Fruit fly (Drosophila melanogaster): Measurements from ENCODE around the gene Lip4.

The Lip4 gene

DNA sequence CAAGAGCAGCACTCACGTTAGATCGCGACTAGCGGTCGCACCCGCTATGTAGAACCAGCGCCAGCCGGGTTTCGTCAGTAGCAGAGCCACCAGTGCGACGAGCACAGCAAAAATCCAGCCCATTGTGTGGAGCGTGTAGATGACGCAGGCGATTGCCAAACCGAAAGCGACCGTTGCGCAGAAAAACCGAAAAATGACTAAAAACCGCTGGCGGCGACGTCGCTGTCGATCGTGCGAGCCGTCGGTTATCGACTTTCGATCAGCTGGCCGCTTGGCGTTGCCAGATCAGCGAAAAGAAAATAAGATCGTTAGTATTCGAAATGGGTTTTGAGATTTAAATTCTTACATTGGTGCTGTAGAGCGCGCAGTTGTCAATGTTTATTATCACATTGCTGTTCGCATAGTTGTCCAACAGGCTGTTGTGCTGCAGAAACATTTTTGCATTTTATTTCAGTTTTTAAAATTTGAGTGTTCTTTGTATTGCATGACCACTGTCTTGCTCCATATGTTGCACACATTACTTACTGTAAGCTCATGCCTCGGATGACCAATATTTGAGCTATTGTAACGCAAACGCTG, 10.8 kb upstream of the Lip4 start (continued):
- TF ChIP-seq CG10366 (GFP tag; IDR thresholded peaks at IDR 0.05) (peak; percentile 30; the same call in 1 of the 2 replicates), CG5180 (GFP tag; optimal IDR thresholded peaks at IDR 0.05) (peak; percentile 17), Sox100B (GFP tag; optimal IDR thresholded peaks at IDR 0.05) (peak; percentile 35), kay (GFP tag; optimal IDR thresholded peaks at IDR 0.05) (peak; percentile 26), Gug (GFP tag; IDR thresholded peaks at IDR 0.05) (no peak), E2f2 (GFP tag; IDR thresholded peaks at IDR 0.05) (no peak; the same call in none of the 2 replicates), Drgx (GFP tag; IDR thresholded peaks at IDR 0.05) (peak; percentile 64), CG18262 (tag; optimal IDR thresholded peaks at IDR 0.05) (peak; percentile 34), Doc3 (GFP tag; IDR thresholded peaks at IDR 0.05; ENCODE audit: partially characterized antibody) (no peak), disco-r (GFP tag; optimal IDR thresholded peaks at IDR 0.05) (peak; percentile 24), Tbp (GFP tag; optimal IDR thresholded peaks at IDR 0.05) (no peak), btn (GFP tag; optimal IDR thresholded peaks at IDR 0.05) (no peak), lab (GFP tag; optimal IDR thresholded peaks at IDR 0.05) (peak; percentile 70), CG11560 (tag; IDR thresholded peaks at IDR 0.05) (0 out of 3 replicates have a peak, but pooled peaks have one; percentile 54), nmo (GFP tag; optimal IDR thresholded peaks at IDR 0.05) (peak; percentile 30), Atf3 (GFP tag; optimal IDR thresholded peaks at IDR 0.05) (peak; percentile 35), nau (GFP tag; optimal IDR thresholded peaks at IDR 0.05) (peak; percentile 18), Vsx1 (GFP tag; optimal IDR thresholded peaks at IDR 0.05) (no peak), tx (GFP tag; optimal IDR thresholded peaks at IDR 0.05) (no peak), dm (GFP tag; optimal IDR thresholded peaks at IDR 0.05) (peak; percentile 11), slp2 (GFP tag; optimal IDR thresholded peaks at IDR 0.05) (peak; percentile 7), zfh2 (GFP tag; optimal IDR thresholded peaks at IDR 0.05) (peak; percentile 40), ind (GFP tag; optimal IDR thresholded peaks at IDR 0.05) (peak; percentile 20), TFAM (GFP tag; optimal IDR thresholded peaks at IDR 0.05) (no peak), cwo (GFP tag; optimal IDR thresholded peaks at IDR 0.05) (peak; percentile 29), CG7556 (GFP tag; optimal IDR thresholded peaks at IDR 0.05) (peak; percentile 58), onecut (GFP tag; IDR thresholded peaks at IDR 0.05) (no peak), CG5245 (GFP tag; optimal IDR thresholded peaks at IDR 0.05) (no peak), CG9727 (GFP tag; optimal IDR thresholded peaks at IDR 0.05) (peak; percentile 54), CG8089 (GFP tag; optimal IDR thresholded peaks at IDR 0.05) (no peak), ATbp (GFP tag; optimal IDR thresholded peaks at IDR 0.05) (no peak), ara (GFP tag; IDR thresholded peaks at IDR 0.05) (0 out of 2 replicates have a peak, but pooled peaks have one; percentile 26), HmgD (GFP tag; optimal IDR thresholded peaks at IDR 0.05) (peak; percentile 34), fd96Cb (tag; optimal IDR thresholded peaks at IDR 0.05) (no peak), pzg (GFP tag; optimal IDR thresholded peaks at IDR 0.05) (peak; percentile 44), lmd (GFP tag; IDR thresholded peaks at IDR 0.05) (peak; percentile 50), wdn (GFP tag; IDR thresholded peaks at IDR 0.05) (0 out of 2 replicates have a peak, but pooled peaks have one; percentile 28), NfI (GFP tag; optimal IDR thresholded peaks at IDR 0.05) (peak; percentile 18), D (optimal IDR thresholded peaks at IDR 0.05) (no peak), D (GFP tag; optimal IDR thresholded peaks at IDR 0.05) (no peak), CG12236 (GFP tag; optimal IDR thresholded peaks at IDR 0.05) (no peak), sqz (GFP tag; optimal IDR thresholded peaks at IDR 0.05) (no peak), crp (GFP tag; optimal IDR thresholded peaks at IDR 0.05) (peak; percentile 35 to 91), CG2712 (tag; optimal IDR thresholded peaks at IDR 0.05) (no peak), exex (tag; optimal IDR thresholded peaks at IDR 0.05) (no peak), ro (GFP tag; IDR thresholded peaks at IDR 0.05) (no peak), CG3163 (GFP tag; optimal IDR thresholded peaks at IDR 0.05) (no peak), org-1 (GFP tag; optimal IDR thresholded peaks at IDR 0.05) (peak; percentile 36), CG30431 (GFP tag; optimal IDR thresholded peaks at IDR 0.05) (peak; percentile 28), Deaf1 (tag; optimal IDR thresholded peaks at IDR 0.05) (peak; percentile 77)
